Fruit fly (Drosophila melanogaster) Kc167 (cell line): Measurements from ENCODE around the gene Mlp84B.

Experiments
- Sin3A ChIP-seq: fragments of >200 bp; optimal IDR thresholded peaks from 2 replicates; lab custom pipeline; 2018; ENCODE audit warnings: missing external identifiers
- h ChIP-seq: fragments of >200 bp; optimal IDR thresholded peaks from 3 replicates; lab custom pipeline; 2018; ENCODE audit warnings: missing external identifiers
- insv ChIP-seq: fragments of >200 bp; optimal IDR thresholded peaks from 3 replicates; lab custom pipeline; 2018; ENCODE audit warnings: missing external identifiers
- psq ChIP-seq: fragments of >200 bp; optimal IDR thresholded peaks from 2 replicates; lab custom pipeline; 2017; ENCODE audit warnings: missing external identifiers
- ttk ChIP-seq: sonication (Bioruptor generic); optimal IDR thresholded peaks from 2 replicates; lab custom pipeline; 2017; ENCODE audit warnings: missing external identifiers

- TF ChIP-seq insv (lab: Kevin White, UChicago) (no peak), h (lab: Kevin White, UChicago) (no peak), psq (lab: Kevin White, UChicago) (no peak), ttk (lab: Kevin White, UChicago) (no peak), Sin3A (no peak)
Observed at dm6 chr3R:7067092-7067491, 50.4 kb downstream of the Mlp84B start, which contains the start of the genes CG1105 and CG1965.
